Fruit fly (Drosophila melanogaster): ENCODE results near the gene nis.

dm6 chr2L:1535231-1535630 lies 51.7 kb downstream of the nis start:
- no peak for TF ChIP-seq Myc (optimal IDR thresholded peaks at IDR 0.05)
- TF ChIP-seq dmrt93B (GFP tag; optimal IDR thresholded peaks at IDR 0.05) = no peak
